2 fruit fly cellular contexts compared by ENCODE assay signal in genomic region chr2L:14623854-14624253, dm6.
A peak's percentile ranks its signal among the peaks of the same experiment; 100 is the strongest.
TF ChIP-seq lines count a peak whose summit lies in the region.

No protein-coding gene starts in this region.

TF ChIP-seq in whole organism, embryonic, 481 proteins besides CTCF, POLR2A, EP300 and RAD21 (continued from another document):
- TF ChIP-seq seq (GFP tag; IDR thresholded peaks at IDR 0.05; lab: Robert Waterston, UW) = no peak
- 0 out of 2 replicates have a peak, but pooled peaks have one; percentile 14 for TF ChIP-seq HLH3B (GFP tag; IDR thresholded peaks at IDR 0.05; lab: Robert Waterston, UW)
- TF ChIP-seq Opbp (GFP tag; IDR thresholded peaks at IDR 0.05; lab: Robert Waterston, UW; ENCODE audit: partially characterized antibody) = no peak
- no peak for TF ChIP-seq CG12391 (tag; optimal IDR thresholded peaks at IDR 0.05; lab: Kevin White, UChicago)
- TF ChIP-seq CG1647 (GFP tag; optimal IDR thresholded peaks at IDR 0.05; lab: Kevin White, UChicago) = no peak
- TF ChIP-seq bsh (GFP tag; optimal IDR thresholded peaks at IDR 0.05; lab: Kevin White, UChicago) = peak; percentile 34 to 38
- TF ChIP-seq dati (GFP tag; IDR thresholded peaks at IDR 0.05; lab: Robert Waterston, UW) = no peak
- TF ChIP-seq CG4360 (GFP tag; IDR thresholded peaks at IDR 0.05; lab: Robert Waterston, UW) = 0 out of 2 replicates have a peak, but pooled peaks have one; percentile 41
- no peak for TF ChIP-seq CG11456 (GFP tag; IDR thresholded peaks at IDR 0.05; lab: Robert Waterston, UW)
- peak; percentile 81 for TF ChIP-seq Drgx (GFP tag; IDR thresholded peaks at IDR 0.05; lab: Robert Waterston, UW)
- peak; percentile 17 for TF ChIP-seq Med (GFP tag; lab: Kevin White, UChicago)
- no peak for TF ChIP-seq Neu2 (GFP tag; optimal IDR thresholded peaks at IDR 0.05; lab: Kevin White, UChicago; ENCODE audit: borderline replicate concordance)
- no peak for TF ChIP-seq ranshi (GFP tag; IDR thresholded peaks at IDR 0.05; lab: Robert Waterston, UW)
TF ChIP-seq in whole organism, embryonic: peak in this region for 12.

TF ChIP-seq in whole organism, prepupa, 60 proteins besides CTCF, POLR2A, EP300 and RAD21 (continued from another document):
- TF ChIP-seq fd85E (GFP tag; optimal IDR thresholded peaks at IDR 0.05; lab: Kevin White, UChicago) = no peak
- no peak for TF ChIP-seq ss (GFP tag; optimal IDR thresholded peaks at IDR 0.05; lab: Kevin White, UChicago)
- TF ChIP-seq CG1621 (tag; optimal IDR thresholded peaks at IDR 0.05; lab: Kevin White, UChicago) = no peak
- no peak for TF ChIP-seq Blimp-1 (GFP tag; optimal IDR thresholded peaks at IDR 0.05; lab: Kevin White, UChicago)
- TF ChIP-seq CG16779 (tag; optimal IDR thresholded peaks at IDR 0.05; lab: Kevin White, UChicago) = no peak
- no peak for TF ChIP-seq Sox15 (GFP tag; optimal IDR thresholded peaks at IDR 0.05; lab: Kevin White, UChicago)
- no peak for TF ChIP-seq Eip93F (GFP tag; optimal IDR thresholded peaks at IDR 0.05; lab: Kevin White, UChicago)
- TF ChIP-seq CG11902 (GFP tag; optimal IDR thresholded peaks at IDR 0.05; lab: Kevin White, UChicago) = no peak
- peak; percentile 11 for TF ChIP-seq dsx (GFP tag; optimal IDR thresholded peaks at IDR 0.05; lab: Kevin White, UChicago; ENCODE audit: poor library complexity, severe bottlenecking)
- TF ChIP-seq CG11294 (GFP tag; IDR thresholded peaks at IDR 0.05; lab: Robert Waterston, UW) = 0 out of 2 replicates have a peak, but pooled peaks have one; percentile 26
- peak; percentile 82 for TF ChIP-seq CG32006 (GFP tag; optimal IDR thresholded peaks at IDR 0.05; lab: Kevin White, UChicago)
- TF ChIP-seq CG11762 (GFP tag; optimal IDR thresholded peaks at IDR 0.05; lab: Kevin White, UChicago; ENCODE audit: insufficient read depth) = peak; percentile 33
- TF ChIP-seq Hr4 (GFP tag; optimal IDR thresholded peaks at IDR 0.05; lab: Kevin White, UChicago) = peak; percentile 66
- no peak for TF ChIP-seq CG31627 (GFP tag; optimal IDR thresholded peaks at IDR 0.05; lab: Kevin White, UChicago)
- TF ChIP-seq lz (GFP tag; optimal IDR thresholded peaks at IDR 0.05; lab: Kevin White, UChicago) = no peak
- TF ChIP-seq CG7368 (GFP tag; optimal IDR thresholded peaks at IDR 0.05; lab: Kevin White, UChicago) = peak; percentile 16
- no peak for TF ChIP-seq CG6854 (GFP tag; optimal IDR thresholded peaks at IDR 0.05; lab: Kevin White, UChicago)
- no peak for TF ChIP-seq CG8319 (GFP tag; optimal IDR thresholded peaks at IDR 0.05; lab: Kevin White, UChicago)
- TF ChIP-seq topi (GFP tag; optimal IDR thresholded peaks at IDR 0.05; lab: Kevin White, UChicago) = peak; percentile 14
- TF ChIP-seq net (GFP tag; optimal IDR thresholded peaks at IDR 0.05; lab: Kevin White, UChicago) = peak; percentile 59
- no peak for TF ChIP-seq Smox (GFP tag; optimal IDR thresholded peaks at IDR 0.05; lab: Kevin White, UChicago)
- TF ChIP-seq CG9139 (GFP tag; optimal IDR thresholded peaks at IDR 0.05; lab: Kevin White, UChicago) = no peak
- peak; percentile 60 for TF ChIP-seq Eip75B (GFP tag; optimal IDR thresholded peaks at IDR 0.05; lab: Kevin White, UChicago)
- no peak for TF ChIP-seq CG6808 (GFP tag; optimal IDR thresholded peaks at IDR 0.05; lab: Kevin White, UChicago)
- TF ChIP-seq Hr39 (GFP tag; optimal IDR thresholded peaks at IDR 0.05; lab: Kevin White, UChicago) = peak; percentile 10
- peak; percentile 79 for TF ChIP-seq CG3919 (GFP tag; optimal IDR thresholded peaks at IDR 0.05; lab: Kevin White, UChicago)
- peak; percentile 44 for TF ChIP-seq Met (GFP tag; optimal IDR thresholded peaks at IDR 0.05; lab: Kevin White, UChicago)
- no peak for TF ChIP-seq spab (GFP tag; optimal IDR thresholded peaks at IDR 0.05; lab: Kevin White, UChicago)
- peak; percentile 11 for TF ChIP-seq CG10669 (GFP tag; optimal IDR thresholded peaks at IDR 0.05; lab: Kevin White, UChicago)
- peak; percentile 50 for TF ChIP-seq dac (GFP tag; optimal IDR thresholded peaks at IDR 0.05; lab: Kevin White, UChicago)
- no peak for TF ChIP-seq CG34406 (GFP tag; optimal IDR thresholded peaks at IDR 0.05; lab: Kevin White, UChicago)
- peak; percentile 70 for TF ChIP-seq CG6276 (GFP tag; optimal IDR thresholded peaks at IDR 0.05; lab: Kevin White, UChicago)
- no peak for TF ChIP-seq fkh (GFP tag; optimal IDR thresholded peaks at IDR 0.05; lab: Kevin White, UChicago)
- TF ChIP-seq eg (GFP tag; IDR thresholded peaks at IDR 0.05; lab: Robert Waterston, UW) = peak; percentile 82
- TF ChIP-seq esn (GFP tag; optimal IDR thresholded peaks at IDR 0.05; lab: Kevin White, UChicago) = peak; percentile 18
